Fruit fly (Drosophila melanogaster) whole organism, adult: Measurements from ENCODE around the gene CG4666.

Source experiments
- CG5204 ChIP-seq: fragments of 200-800 bp; sonication (Bioruptor generic); optimal IDR thresholded peaks from 2 replicates; lab custom pipeline; 2016; ENCODE audit warnings: missing biosample characterization, missing genetic modification characterization
- CG7101 ChIP-seq: fragments of 200-800 bp; sonication (Bioruptor generic); optimal IDR thresholded peaks from 2 replicates; lab custom pipeline; 2018; ENCODE audit warnings: missing biosample characterization, mild to moderate bottlenecking, missing genetic modification characterization, moderate library complexity
- kay ChIP-seq: fragments of 200-800 bp; sonication (Bioruptor generic); peaks from one replicate; lab custom pipeline; 2016; ENCODE audit warnings: missing biosample characterization, missing genetic modification characterization, borderline replicate concordance

DNA sequence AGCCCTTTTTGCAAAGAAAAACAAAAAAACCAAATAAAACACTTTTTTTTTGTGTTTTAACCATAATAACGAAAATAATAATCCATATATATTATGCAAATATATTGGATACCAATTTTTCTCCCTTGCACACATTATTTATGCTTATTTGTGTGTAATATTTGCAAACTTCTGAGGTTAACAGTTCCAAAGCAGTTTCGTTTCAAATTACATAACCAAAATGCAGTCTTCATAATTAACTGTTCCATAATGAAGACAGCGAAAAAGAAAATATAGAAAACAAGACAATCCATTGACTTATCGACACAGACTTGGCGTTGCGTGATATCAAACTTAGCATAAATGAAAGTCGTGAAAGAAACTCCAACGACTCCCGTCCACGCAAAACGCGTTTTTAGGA is 2.0 kb downstream of the CG4666 start:
- TF ChIP-seq CG5204 (GFP tag; lab: Kevin White, UChicago) (no peak), CG7101 (tag; lab: Kevin White, UChicago) (no peak), kay (GFP tag; lab: Kevin White, UChicago) (no peak)
